Fruit fly (Drosophila melanogaster): ENCODE measurements around the gene Hf.

Gene Hf

dm6 chr2L:19923786-19924185 is 43.7 kb downstream of the Hf start:
- TF ChIP-seq CG8478 (optimal IDR thresholded peaks at IDR 0.05) (no peak), CTCF (optimal IDR thresholded peaks at IDR 0.05) (no peak)

dm6 chr2L:19917860-19918259 is 49.6 kb downstream of the Hf start:
- TF ChIP-seq CG8478 (optimal IDR thresholded peaks at IDR 0.05) (no peak), CTCF (optimal IDR thresholded peaks at IDR 0.05) (no peak)

dm6 chr2L:19916982-19917381 is 50.5 kb downstream of the Hf start:
- TF ChIP-seq CTCF (optimal IDR thresholded peaks at IDR 0.05), result no peak
- no peak for TF ChIP-seq CG8478 (optimal IDR thresholded peaks at IDR 0.05)

Data from S2 (cell line).